Worm (Caenorhabditis elegans) whole organism, L1 larva: Measurements from ENCODE around the gene cls-1.
"Not testable (repeated sequence)": the region's sequence is repeated elsewhere in the genome, so short reads cannot be mapped to it uniquely, and the experiment has no call there.

ENCODE experiments used
- C16A3.4 ChIP-seq: fragments of 150-350 bp; optimal IDR thresholded peaks from 2 replicates; lab custom pipeline; 2014; ENCODE audit warnings: missing biosample characterization, missing genetic modification characterization
- ces-1 ChIP-seq: fragments of 150-350 bp; optimal IDR thresholded peaks from 2 replicates; lab custom pipeline; 2014; ENCODE audit warnings: missing biosample characterization, missing genetic modification reagents, missing genetic modification characterization
- lin-13 ChIP-seq: fragments of 150-350 bp; optimal IDR thresholded peaks from 2 replicates; lab custom pipeline; 2014; ENCODE audit warnings: missing biosample characterization, missing genetic modification reagents, missing genetic modification characterization
- lin-15B ChIP-seq: fragments of 150-350 bp; sonication (generic microtip); optimal IDR thresholded peaks from 3 replicates; lab custom pipeline; 2014; ENCODE audit warnings: missing biosample characterization, missing genetic modification characterization
- nhr-237 ChIP-seq: fragments of 150-350 bp; optimal IDR thresholded peaks from 2 replicates; lab custom pipeline; 2014; ENCODE audit warnings: missing biosample characterization, missing genetic modification characterization
- nhr-28 ChIP-seq: fragments of 150-350 bp; optimal IDR thresholded peaks from 2 replicates; lab custom pipeline; 2014; ENCODE audit warnings: missing biosample characterization, missing genetic modification characterization
- nhr-77 ChIP-seq: fragments of 150-350 bp; optimal IDR thresholded peaks from 2 replicates; lab custom pipeline; 2014; ENCODE audit warnings: missing biosample characterization, missing genetic modification characterization
- snpc-4 ChIP-seq: fragments of 150-350 bp; optimal IDR thresholded peaks from 2 replicates; lab custom pipeline; 2014; ENCODE audit warnings: missing biosample characterization, missing genetic modification characterization
- tbx-2 ChIP-seq: sonication (generic microtip); optimal IDR thresholded peaks from 2 replicates; lab custom pipeline; 2016; ENCODE audit warnings: missing genetic modification characterization, missing compliant biosample characterization
- vab-15 ChIP-seq: sonication (generic microtip); optimal IDR thresholded peaks from 2 replicates; lab custom pipeline; 2017; ENCODE audit warnings: missing genotype, mild to moderate bottlenecking, missing genetic modification characterization, missing compliant biosample characterization
- ztf-4 ChIP-seq: fragments of 150-350 bp; optimal IDR thresholded peaks from 2 replicates; lab custom pipeline; 2014; ENCODE audit warnings: missing biosample characterization, missing genetic modification characterization

ce11 chrIII:7468980-7469379, 39.0 kb upstream of the cls-1 start, which contains the start of gene H14A12.5:
- not testable (repeated sequence) for TF ChIP-seq nhr-28; C16A3.4 (tag; lab: Kevin White, UChicago); nhr-237 (tag; lab: Kevin White, UChicago); lin-15B (tag; lab: Kevin White, UChicago); snpc-4 (tag; lab: Kevin White, UChicago); nhr-77 (tag; lab: Kevin White, UChicago); vab-15 (tag; lab: Kevin White, UChicago); lin-13; ztf-4 (tag; lab: Kevin White, UChicago); ces-1 (GFP tag; lab: Kevin White, UChicago); tbx-2
